Worm (Caenorhabditis elegans): ENCODE results near the gene imp-2.
A peak's percentile ranks its signal among the peaks of the same experiment; 100 is the strongest.

imp-2 gene

DNA sequence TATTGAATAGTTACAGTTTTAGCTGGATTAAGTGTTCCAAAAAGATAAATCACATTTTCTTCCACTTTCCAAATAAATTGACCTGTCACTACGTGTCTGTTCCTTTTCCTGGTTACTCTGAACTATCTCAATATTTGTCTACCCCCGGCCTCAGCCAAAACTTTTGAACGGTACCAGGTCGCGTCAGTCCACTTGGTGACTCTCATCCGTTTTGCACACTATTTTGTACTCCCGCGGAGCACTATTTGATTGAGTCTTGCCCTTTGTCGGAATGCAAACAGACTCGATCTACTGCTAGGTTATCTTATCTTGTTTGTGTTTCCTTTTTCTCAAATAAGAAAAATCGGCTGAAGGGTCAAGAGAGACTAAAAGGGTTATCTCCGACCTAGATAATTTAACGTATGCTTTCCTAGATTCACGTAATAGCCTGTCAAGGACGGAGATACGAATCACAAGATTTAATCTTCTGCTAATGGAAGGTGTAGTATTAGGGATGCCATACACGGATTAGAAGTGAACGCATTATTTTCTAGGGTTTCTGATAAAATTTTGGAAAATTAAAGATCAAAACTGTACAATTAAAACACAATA is 1.4 kb upstream of the imp-2 start:
- TF ChIP-seq nhr-28 (tag; optimal IDR thresholded peaks at IDR 0.05) (peak; percentile 17), saeg-2 (GFP tag; IDR thresholded peaks at IDR 0.05) (no peak)

DNA sequence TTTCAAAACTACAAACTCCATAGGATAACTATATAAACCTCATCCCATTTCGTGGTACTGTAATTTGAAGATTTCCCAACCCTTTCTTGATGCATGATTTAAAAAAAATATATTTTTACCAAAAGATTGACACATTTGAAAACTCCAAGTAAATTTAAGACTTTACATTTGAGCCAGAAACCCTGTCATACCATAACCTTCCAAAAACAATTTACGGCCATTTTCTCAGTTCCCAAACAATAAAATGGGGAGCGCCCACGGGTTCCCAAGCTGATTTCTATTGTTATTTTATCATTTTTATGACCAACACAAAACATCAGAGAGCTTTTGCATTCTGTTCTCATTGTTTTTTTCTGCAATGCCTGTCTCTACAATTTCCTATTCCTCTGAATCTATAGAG is 6.0 kb downstream of the imp-2 start, which contains the start of gene clc-9:
Gene clc-9, plus strand, starts transcription at position 301 of the 400 bp plus-strand sequence.
- TF ChIP-seq pha-4 (GFP tag; IDR thresholded peaks at IDR 0.05) (no peak), pha-4 (tag; optimal IDR thresholded peaks at IDR 0.05) (no peak), nhr-6 (tag; optimal IDR thresholded peaks at IDR 0.05) (no peak), skn-1 (tag; optimal IDR thresholded peaks at IDR 0.05) (no peak), unc-39 (tag; optimal IDR thresholded peaks at IDR 0.05) (no peak), ceh-28 (tag; optimal IDR thresholded peaks at IDR 0.05) (no peak), nhr-102 (tag; optimal IDR thresholded peaks at IDR 0.05) (no peak)

ce11 chrIV:11111898-11112297 is 6.8 kb downstream of the imp-2 start:
- TF ChIP-seq hlh-30 (tag; optimal IDR thresholded peaks at IDR 0.05; ENCODE audit: insufficient read depth) = peak; percentile 36
- no peak for TF ChIP-seq lir-3 (tag; optimal IDR thresholded peaks at IDR 0.05)
- no peak for TF ChIP-seq nhr-76 (tag; optimal IDR thresholded peaks at IDR 0.05)

DNA sequence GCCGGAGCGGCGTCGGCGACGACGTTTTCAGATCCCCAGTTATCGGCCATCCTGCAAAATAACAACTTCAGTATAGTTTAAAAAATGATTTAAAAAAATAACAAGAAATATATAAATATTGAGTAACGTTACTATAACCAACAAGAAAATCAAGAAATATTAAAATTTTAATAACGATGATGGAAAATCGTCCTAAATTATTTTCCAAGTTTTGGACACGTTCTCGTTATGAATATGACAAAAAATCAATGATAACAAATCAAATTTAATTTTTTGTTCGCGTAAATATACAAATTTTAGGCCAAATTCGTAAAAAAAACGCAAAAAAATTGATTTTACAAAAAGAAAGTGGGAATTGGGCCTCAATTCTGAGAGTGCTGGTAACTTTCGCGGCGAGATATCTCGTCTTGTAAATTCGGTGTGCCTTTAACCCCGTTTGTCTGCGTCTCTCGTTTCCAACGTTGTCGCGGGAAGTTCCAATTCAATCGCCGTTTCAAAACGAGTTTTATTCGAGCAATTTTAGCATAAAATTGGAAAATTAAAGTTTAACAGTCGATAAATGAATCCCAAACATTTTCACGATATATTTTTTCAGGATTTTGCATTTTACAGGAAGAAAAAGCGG is 7.6 kb downstream of the imp-2 start, which contains the start of gene rps-5:
Gene rps-5, minus strand, starts transcription at position 51 of the 625 bp plus-strand sequence.
- peak in 1 of 2 experiments; percentile 87 for TF ChIP-seq unc-62 (GFP tag; optimal IDR thresholded peaks at IDR 0.05 in 1 of 2)
- TF ChIP-seq unc-62 (tag; optimal IDR thresholded peaks at IDR 0.05) = no peak
- TF ChIP-seq lim-7 (GFP tag; IDR thresholded peaks at IDR 0.05) = no peak
- TF ChIP-seq nhr-28 (tag; optimal IDR thresholded peaks at IDR 0.05) = peak; percentile 17
- TF ChIP-seq jun-1 (tag; optimal IDR thresholded peaks at IDR 0.05) = no peak
- no peak for TF ChIP-seq skn-1 (tag; optimal IDR thresholded peaks at IDR 0.05)
- no peak for TF ChIP-seq ama-1 (optimal IDR thresholded peaks at IDR 0.05)
- TF ChIP-seq ceh-44 (GFP tag; IDR thresholded peaks at IDR 0.05) = no peak
- no peak for TF ChIP-seq php-3 (GFP tag; IDR thresholded peaks at IDR 0.05)
- TF ChIP-seq aha-1 (tag) = no peak
- TF ChIP-seq nhr-48 (tag; optimal IDR thresholded peaks at IDR 0.05) = no peak
- peak; percentile 50; the same call in 1 of the 2 replicates for TF ChIP-seq snpc-1.2 (GFP tag; IDR thresholded peaks at IDR 0.05)
- no peak for TF ChIP-seq madf-9 (GFP tag; conservative IDR thresholded peaks at IDR 0.05)
- TF ChIP-seq dmd-8 (GFP tag; IDR thresholded peaks at IDR 0.05) = no peak
- no peak for TF ChIP-seq cey-2 (tag; optimal IDR thresholded peaks at IDR 0.05; ENCODE audit: borderline replicate concordance, insufficient read depth)
- no peak for TF ChIP-seq vab-7 (GFP tag; IDR thresholded peaks at IDR 0.05)
- no peak for TF ChIP-seq daf-12 (tag; optimal IDR thresholded peaks at IDR 0.05)
- no peak for TF ChIP-seq egl-43 (GFP tag; IDR thresholded peaks at IDR 0.05)
- no peak for TF ChIP-seq ztf-11 (tag; optimal IDR thresholded peaks at IDR 0.05)
- TF ChIP-seq F37D6.2 (tag; optimal IDR thresholded peaks at IDR 0.05) = no peak
- TF ChIP-seq daf-16 (GFP tag; optimal IDR thresholded peaks at IDR 0.05) = no peak
- no peak for TF ChIP-seq daf-16 (tag; optimal IDR thresholded peaks at IDR 0.05)
- TF ChIP-seq ces-1 (GFP tag; optimal IDR thresholded peaks at IDR 0.05) = no peak
- TF ChIP-seq nhr-6 (tag; optimal IDR thresholded peaks at IDR 0.05) = peak; percentile 58
- no peak for TF ChIP-seq zip-11 (GFP tag; IDR thresholded peaks at IDR 0.05)
- no peak for TF ChIP-seq nhr-102 (tag; optimal IDR thresholded peaks at IDR 0.05)
- TF ChIP-seq nhr-11 (tag; optimal IDR thresholded peaks at IDR 0.05) = peak; percentile 22
- TF ChIP-seq ceh-82 (tag; optimal IDR thresholded peaks at IDR 0.05) = no peak
- TF ChIP-seq zfp-3 (GFP tag; conservative IDR thresholded peaks at IDR 0.05) = no peak
- no peak for TF ChIP-seq pqm-1 (tag; optimal IDR thresholded peaks at IDR 0.05)
- TF ChIP-seq sdz-12 (GFP tag; optimal IDR thresholded peaks at IDR 0.05) = no peak
- TF ChIP-seq F44E2.7 (GFP tag; IDR thresholded peaks at IDR 0.05) = no peak
- TF ChIP-seq rbr-2 (tag; optimal IDR thresholded peaks at IDR 0.05) = no peak
- TF ChIP-seq lin-29 (GFP tag; IDR thresholded peaks at IDR 0.05) = no peak
- no peak for TF ChIP-seq mdt-29 (GFP tag; IDR thresholded peaks at IDR 0.05)
- TF ChIP-seq fos-1 (tag; optimal IDR thresholded peaks at IDR 0.05) = no peak
- TF ChIP-seq fkh-10 (GFP tag; optimal IDR thresholded peaks at IDR 0.05) = no peak
- no peak for TF ChIP-seq D1046.2 (GFP tag; IDR thresholded peaks at IDR 0.05)
